Fruit fly (Drosophila melanogaster): Measurements from ENCODE around the gene CG17159.

dm6 chrX:23091289-23091688 lies 1.1 kb downstream of the CG17159 start:
- no peak for TF ChIP-seq CG13204 (GFP tag; optimal IDR thresholded peaks at IDR 0.05)
- TF ChIP-seq gl (tag; optimal IDR thresholded peaks at IDR 0.05): no peak
- no peak for TF ChIP-seq CG17806 (tag; optimal IDR thresholded peaks at IDR 0.05)
- TF ChIP-seq CG15710 (tag; optimal IDR thresholded peaks at IDR 0.05): no peak
- no peak for TF ChIP-seq Snoo (tag; optimal IDR thresholded peaks at IDR 0.05)

Measured in whole organism, pupa.